Fruit fly (Drosophila melanogaster) whole organism, prepupa: ENCODE results near the gene gry.
A peak's percentile ranks its signal among the peaks of the same experiment; 100 is the strongest.

Experiments used
- Blimp-1 ChIP-seq: fragments of 200-800 bp; sonication (Bioruptor generic); optimal IDR thresholded peaks from 3 replicates; lab custom pipeline; 2017; ENCODE audit warnings: missing biosample characterization, missing genetic modification characterization, mild to moderate bottlenecking, moderate library complexity, missing genetic modification reagents
- CG10669 ChIP-seq: fragments of 200-800 bp; sonication (Bioruptor generic); optimal IDR thresholded peaks from 3 replicates; lab custom pipeline; 2018; ENCODE audit warnings: missing biosample characterization, mild to moderate bottlenecking, missing genetic modification characterization, moderate library complexity
- CG11294 ChIP-seq: fragments of 200-800 bp; sonication (Bioruptor generic); IDR thresholded peaks from 2 replicates; pipeline ENCODE4 v1.3.6; 2022; ENCODE audit warnings: missing biosample characterization, missing genetic modification characterization
- CG15336 ChIP-seq: fragments of 200-800 bp; sonication (Bioruptor generic); IDR thresholded peaks from 2 replicates; pipeline ENCODE4 v1.3.6; 2022; ENCODE audit warnings: missing biosample characterization, missing genetic modification characterization
- CG16779 ChIP-seq: fragments of 200-800 bp; sonication (Bioruptor generic); optimal IDR thresholded peaks from 3 replicates; lab custom pipeline; 2017; ENCODE audit warnings: missing biosample characterization, mild to moderate bottlenecking, missing genetic modification characterization
- CG3032 ChIP-seq: fragments of 200-800 bp; optimal IDR thresholded peaks from 2 replicates; lab custom pipeline; 2019; ENCODE audit warnings: missing biosample characterization, mild to moderate bottlenecking, missing genetic modification characterization, moderate library complexity
- CG31627 ChIP-seq: fragments of 200-800 bp; sonication (Bioruptor generic); optimal IDR thresholded peaks from 3 replicates; lab custom pipeline; 2016; ENCODE audit warnings: missing biosample characterization, missing genetic modification characterization
- CG32006 ChIP-seq: fragments of 200-800 bp; sonication (Bioruptor generic); optimal IDR thresholded peaks from 3 replicates; lab custom pipeline; 2017; ENCODE audit warnings: missing biosample characterization, mild to moderate bottlenecking, missing genetic modification characterization
- CG34406 ChIP-seq: fragments of 200-800 bp; sonication (Bioruptor generic); optimal IDR thresholded peaks from 3 replicates; lab custom pipeline; 2016; ENCODE audit warnings: missing biosample characterization, missing genetic modification characterization
- CG3919 ChIP-seq: fragments of 200-800 bp; sonication (Bioruptor generic); optimal IDR thresholded peaks from 3 replicates; lab custom pipeline; 2016; ENCODE audit warnings: missing biosample characterization, missing genetic modification characterization
- CG4318 ChIP-seq: fragments of 200-800 bp; sonication (Bioruptor generic); optimal IDR thresholded peaks from 3 replicates; lab custom pipeline; 2017; ENCODE audit warnings: missing biosample characterization, mild to moderate bottlenecking, missing genetic modification characterization
- CG6163 ChIP-seq: fragments of 200-800 bp; sonication (Bioruptor generic); IDR thresholded peaks from 3 replicates; pipeline ENCODE4 v1.3.6; 2022; ENCODE audit warnings: missing biosample characterization, missing genetic modification characterization
- CG6276 ChIP-seq: fragments of 200-800 bp; sonication (Bioruptor generic); optimal IDR thresholded peaks from 2 replicates; lab custom pipeline; 2017; ENCODE audit warnings: missing biosample characterization, mild to moderate bottlenecking, missing genetic modification characterization
- CG6792 ChIP-seq: fragments of 200-800 bp; sonication (Bioruptor generic); optimal IDR thresholded peaks from 3 replicates; lab custom pipeline; 2016; ENCODE audit warnings: missing biosample characterization, missing genetic modification characterization
- CG6808 ChIP-seq: fragments of 200-800 bp; sonication (Bioruptor generic); optimal IDR thresholded peaks from 3 replicates; lab custom pipeline; 2017; ENCODE audit warnings: missing biosample characterization, missing genetic modification characterization, mild to moderate bottlenecking, moderate library complexity, missing genetic modification reagents
- CG6854 ChIP-seq: fragments of 200-800 bp; sonication (Bioruptor generic); optimal IDR thresholded peaks from 2 replicates; lab custom pipeline; 2017; ENCODE audit warnings: missing biosample characterization, mild to moderate bottlenecking, missing genetic modification characterization
- CG8119 ChIP-seq: fragments of 200-800 bp; sonication (Bioruptor generic); IDR thresholded peaks from 3 replicates; pipeline ENCODE4 v1.3.6; 2022; ENCODE audit warnings: missing biosample characterization, missing genetic modification characterization
- CG9139 ChIP-seq: fragments of 200-800 bp; sonication (Bioruptor generic); optimal IDR thresholded peaks from 3 replicates; lab custom pipeline; 2017; ENCODE audit warnings: missing biosample characterization, mild to moderate bottlenecking, missing genetic modification characterization
- Ets96B ChIP-seq: fragments of 200-800 bp; optimal IDR thresholded peaks from 2 replicates; lab custom pipeline; 2019; ENCODE audit warnings: missing biosample characterization, mild to moderate bottlenecking, missing genetic modification characterization, moderate library complexity
- Hr38 ChIP-seq: sonication (Bioruptor generic); optimal IDR thresholded peaks from 2 replicates; lab custom pipeline; 2016; ENCODE audit warnings: missing biosample characterization, missing genetic modification characterization
- Hr39 ChIP-seq: fragments of 200-800 bp; sonication (Bioruptor generic); optimal IDR thresholded peaks from 2 replicates; lab custom pipeline; 2016; ENCODE audit warnings: missing biosample characterization, missing genetic modification characterization
- Met ChIP-seq: fragments of 200-800 bp; sonication (Bioruptor generic); optimal IDR thresholded peaks from 3 replicates; lab custom pipeline; 2016; ENCODE audit warnings: missing biosample characterization, missing genetic modification characterization
- OdsH ChIP-seq: fragments of 200-800 bp; sonication (Bioruptor generic); optimal IDR thresholded peaks from 3 replicates; lab custom pipeline; 2016; ENCODE audit warnings: missing biosample characterization, missing genetic modification characterization
- Sox102F ChIP-seq: fragments of 200-800 bp; sonication (Bioruptor generic); optimal IDR thresholded peaks from 2 replicates; lab custom pipeline; 2016; ENCODE audit warnings: missing biosample characterization, mild to moderate bottlenecking, missing genetic modification characterization
- Sox14 ChIP-seq: fragments of 200-800 bp; sonication (Bioruptor generic); optimal IDR thresholded peaks from 3 replicates; lab custom pipeline; 2016; ENCODE audit warnings: missing biosample characterization, missing genetic modification characterization
- acj6 ChIP-seq: fragments of 200-800 bp; sonication (Bioruptor generic); optimal IDR thresholded peaks from 3 replicates; lab custom pipeline; 2016; ENCODE audit warnings: missing biosample characterization, missing genetic modification characterization
- cyc ChIP-seq: fragments of 200-800 bp; sonication (Bioruptor generic); optimal IDR thresholded peaks from 3 replicates; lab custom pipeline; 2016; ENCODE audit warnings: missing biosample characterization, missing genetic modification characterization
- dsx ChIP-seq: fragments of 200-800 bp; optimal IDR thresholded peaks from 3 replicates; lab custom pipeline; 2019; ENCODE audit warnings: missing biosample characterization, mild to moderate bottlenecking, missing genetic modification characterization, moderate library complexity; ENCODE audit not compliant: poor library complexity, severe bottlenecking
- eg ChIP-seq: fragments of 200-800 bp; sonication (Bioruptor generic); IDR thresholded peaks from 3 replicates; pipeline ENCODE4 v1.3.6; 2022; ENCODE audit warnings: missing biosample characterization, missing genetic modification characterization
- esn ChIP-seq: fragments of 200-800 bp; sonication (Bioruptor generic); optimal IDR thresholded peaks from 2 replicates; lab custom pipeline; 2016; ENCODE audit warnings: missing biosample characterization, mild to moderate bottlenecking, missing genetic modification characterization, moderate library complexity
- fd85E ChIP-seq: fragments of 200-800 bp; sonication (Bioruptor generic); optimal IDR thresholded peaks from 3 replicates; lab custom pipeline; 2016; ENCODE audit warnings: missing biosample characterization, missing genetic modification characterization
- fkh ChIP-seq: fragments of 200-800 bp; sonication (Bioruptor generic); optimal IDR thresholded peaks from 3 replicates; lab custom pipeline; 2017; ENCODE audit warnings: missing biosample characterization, mild to moderate bottlenecking, missing genetic modification characterization, moderate library complexity
- net ChIP-seq: fragments of 200-800 bp; sonication (Bioruptor generic); optimal IDR thresholded peaks from 3 replicates; lab custom pipeline; 2016; ENCODE audit warnings: missing biosample characterization, missing genetic modification characterization
- pdm3 ChIP-seq: fragments of 200-800 bp; sonication (Bioruptor generic); optimal IDR thresholded peaks from 3 replicates; lab custom pipeline; 2016; ENCODE audit warnings: missing biosample characterization, missing genetic modification characterization
- salr ChIP-seq, 2 experiments: fragments of 200-800 bp; sonication (Bioruptor generic); optimal IDR thresholded peaks; 3 replicates each; lab custom pipeline; 2016 to 2018; ENCODE audit warnings: missing biosample characterization in 2 of 2, missing genetic modification characterization in 2 of 2, mild to moderate bottlenecking in 1 of 2
- ss ChIP-seq, 2 experiments: fragments of 200-800 bp; sonication (Bioruptor generic); optimal IDR thresholded peaks; 2 replicates in 1 of 2; 3 replicates in 1 of 2; lab custom pipeline; 2017 to 2018; ENCODE audit warnings: mild to moderate bottlenecking in 2 of 2, missing biosample characterization in 2 of 2, missing genetic modification characterization in 2 of 2, moderate library complexity in 1 of 2
- svp ChIP-seq: fragments of 200-800 bp; sonication (Bioruptor generic); peaks from one replicate; lab custom pipeline; 2016; ENCODE audit warnings: missing biosample characterization, missing genetic modification characterization
- vri ChIP-seq: fragments of 200-800 bp; sonication (Bioruptor generic); optimal IDR thresholded peaks from 3 replicates; lab custom pipeline; 2016; ENCODE audit warnings: missing biosample characterization, mild to moderate bottlenecking, missing genetic modification characterization

Gene gry

DNA sequence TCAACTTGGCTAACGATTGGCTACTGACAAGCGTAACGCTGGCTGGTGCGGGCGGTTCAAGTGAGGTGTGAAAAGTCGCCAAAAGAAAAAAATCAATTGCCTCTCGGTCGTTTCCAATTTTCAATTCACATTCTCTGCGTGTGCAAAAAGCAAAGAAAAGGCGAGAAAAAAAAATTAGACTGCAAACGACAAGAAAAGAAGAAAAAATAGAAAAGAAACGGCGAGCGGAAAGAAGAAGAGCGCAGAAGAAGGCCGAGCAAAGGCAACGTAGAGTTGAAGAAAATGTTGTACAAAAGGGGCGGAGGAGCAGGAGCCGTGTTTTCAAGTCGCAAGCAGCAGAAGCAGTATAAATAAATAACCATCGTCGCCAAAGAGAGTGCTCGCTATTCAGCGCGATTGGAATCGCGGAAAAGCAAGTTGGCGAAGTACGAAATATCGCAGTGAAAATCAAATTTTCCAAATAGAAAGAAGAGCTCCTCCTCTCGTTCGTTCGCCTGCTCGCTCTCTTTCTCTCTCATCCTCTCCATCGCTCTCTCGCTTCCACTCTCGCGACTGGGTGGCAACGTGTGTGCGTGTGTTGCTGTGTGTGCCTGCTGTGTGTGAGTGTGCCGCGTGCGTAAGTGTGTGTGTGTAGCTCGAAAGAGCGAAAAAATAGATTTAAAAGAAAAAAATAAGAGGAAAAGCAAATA is 27.0 kb downstream of the gry start:
- TF ChIP-seq ss (GFP tag; optimal IDR thresholded peaks at IDR 0.05; lab: Kevin White, UChicago): peak in 1 of 2 experiments; percentile 79
- no peak for TF ChIP-seq CG6854 (GFP tag; lab: Kevin White, UChicago)
- peak; percentile 82 for TF ChIP-seq CG16779
- TF ChIP-seq esn (GFP tag; lab: Kevin White, UChicago): peak; percentile 5
- peak; percentile 21 for TF ChIP-seq CG6792
- peak; percentile 69 for TF ChIP-seq CG9139 (GFP tag; lab: Kevin White, UChicago)
- peak; percentile 40; the same call in 2 of the 3 replicates for TF ChIP-seq CG8119
- TF ChIP-seq eg (GFP tag; lab: Robert Waterston, UW): peak; percentile 59
- TF ChIP-seq CG6163 (GFP tag; lab: Robert Waterston, UW): peak; percentile 34; the same call in 1 of the 3 replicates
- no peak for TF ChIP-seq Hr39 (GFP tag; lab: Kevin White, UChicago)
- peak; percentile 59 for TF ChIP-seq CG6276 (GFP tag; lab: Kevin White, UChicago)
- TF ChIP-seq CG34406: peak; percentile 29
- no peak for TF ChIP-seq CG11294 (GFP tag; lab: Robert Waterston, UW)
- peak; percentile 41 for TF ChIP-seq net
- peak; percentile 57 for TF ChIP-seq Ets96B (tag; lab: Kevin White, UChicago)
- TF ChIP-seq salr (GFP tag; optimal IDR thresholded peaks at IDR 0.05; lab: Kevin White, UChicago): peak in 1 of 2 experiments; percentile 27
- TF ChIP-seq CG32006 (GFP tag; lab: Kevin White, UChicago): peak; percentile 37
- TF ChIP-seq svp (GFP tag; lab: Kevin White, UChicago): no peak
- no peak for TF ChIP-seq Blimp-1 (GFP tag; lab: Kevin White, UChicago)
- peak; percentile 45 for TF ChIP-seq CG15336 (GFP tag; lab: Robert Waterston, UW)
- no peak for TF ChIP-seq fd85E
- no peak for TF ChIP-seq CG3032 (tag; lab: Kevin White, UChicago)
- TF ChIP-seq OdsH (GFP tag; lab: Kevin White, UChicago): no peak
- TF ChIP-seq dsx: peak; percentile 62
- TF ChIP-seq fkh (GFP tag; lab: Kevin White, UChicago): no peak
- no peak for TF ChIP-seq Met (GFP tag; lab: Kevin White, UChicago)
- no peak for TF ChIP-seq CG31627 (GFP tag; lab: Kevin White, UChicago)
- TF ChIP-seq acj6 (GFP tag; lab: Kevin White, UChicago): no peak
- TF ChIP-seq vri (GFP tag; lab: Kevin White, UChicago): peak; percentile 52
- TF ChIP-seq Sox14 (GFP tag; lab: Kevin White, UChicago): no peak

DNA sequence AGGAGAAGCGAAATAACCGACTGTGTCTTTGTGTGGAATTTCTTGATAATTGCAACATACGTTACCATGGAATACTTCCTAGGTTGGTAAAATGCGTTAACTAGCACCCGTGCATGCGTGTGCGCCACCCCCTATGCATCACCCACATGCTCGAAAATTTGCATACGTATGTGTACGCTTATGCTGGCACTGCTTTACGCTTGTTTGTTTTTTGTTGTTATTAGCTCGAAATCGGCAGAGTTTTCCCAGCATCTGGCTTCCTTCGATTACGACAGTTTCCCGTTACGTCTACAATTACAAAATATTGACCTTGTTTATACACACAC is 27.5 kb downstream of the gry start:
- no peak for TF ChIP-seq CG10669 (GFP tag; lab: Kevin White, UChicago)
- no peak for TF ChIP-seq CG11294 (GFP tag; lab: Robert Waterston, UW)
- TF ChIP-seq pdm3 (GFP tag; lab: Kevin White, UChicago): no peak
- TF ChIP-seq CG6163 (GFP tag; lab: Robert Waterston, UW): no peak
- no peak for TF ChIP-seq CG4318 (GFP tag; lab: Kevin White, UChicago)
- TF ChIP-seq cyc (GFP tag; lab: Kevin White, UChicago): no peak
- no peak for TF ChIP-seq vri (GFP tag; lab: Kevin White, UChicago)
- no peak for TF ChIP-seq esn (GFP tag; lab: Kevin White, UChicago)
- no peak for TF ChIP-seq CG3919
- TF ChIP-seq Hr38 (GFP tag; lab: Kevin White, UChicago): no peak
- TF ChIP-seq Sox102F: no peak
- no peak for TF ChIP-seq CG6808 (GFP tag; lab: Kevin White, UChicago)

DNA sequence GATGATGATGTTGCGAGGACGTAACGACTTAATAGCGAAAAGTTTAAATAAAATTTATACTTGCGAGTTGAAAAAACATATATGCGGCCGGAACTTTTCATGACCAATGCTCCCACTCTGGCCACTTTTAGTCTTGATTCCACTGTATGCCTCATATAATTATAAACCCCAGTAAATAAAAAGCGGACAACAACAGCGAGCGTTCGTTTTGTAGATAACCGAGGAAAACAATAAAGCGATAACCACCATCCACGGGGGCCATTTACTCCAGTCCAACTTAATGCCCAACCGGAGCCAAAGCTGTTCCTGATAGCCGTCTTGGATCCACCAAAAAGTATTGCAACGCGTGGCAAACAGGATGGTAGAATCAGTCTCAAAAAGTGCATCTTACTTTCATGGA is 37.4 kb downstream of the gry start:
- TF ChIP-seq CG6163 (GFP tag; lab: Robert Waterston, UW): peak; percentile 50; the same call in 1 of the 3 replicates
- TF ChIP-seq vri (GFP tag; lab: Kevin White, UChicago): peak; percentile 23
- no peak for TF ChIP-seq CG10669 (GFP tag; lab: Kevin White, UChicago)
- TF ChIP-seq, all 60 proteins: peak for 2
